Worm (Caenorhabditis elegans) whole organism, L1 larva: ENCODE measurements around the gene T11F9.7.

Experiments used
- egl-27 ChIP-seq, 2 experiments: fragments of 150-350 bp in 1 of 2; sonication (generic microtip); optimal IDR thresholded peaks; 3 replicates each; lab custom pipeline; 2017 to 2018; ENCODE audit warnings: missing biosample characterization in 2 of 2, missing genetic modification characterization in 2 of 2, missing genetic modification reagents in 2 of 2
- nhr-12 ChIP-seq: sonication (generic microtip); optimal IDR thresholded peaks from 2 replicates; lab custom pipeline; 2017; ENCODE audit warnings: missing biosample characterization, missing genetic modification characterization
- nhr-84 ChIP-seq: sonication (generic microtip); optimal IDR thresholded peaks from 2 replicates; lab custom pipeline; 2017; ENCODE audit warnings: missing biosample characterization, missing genetic modification characterization

DNA sequence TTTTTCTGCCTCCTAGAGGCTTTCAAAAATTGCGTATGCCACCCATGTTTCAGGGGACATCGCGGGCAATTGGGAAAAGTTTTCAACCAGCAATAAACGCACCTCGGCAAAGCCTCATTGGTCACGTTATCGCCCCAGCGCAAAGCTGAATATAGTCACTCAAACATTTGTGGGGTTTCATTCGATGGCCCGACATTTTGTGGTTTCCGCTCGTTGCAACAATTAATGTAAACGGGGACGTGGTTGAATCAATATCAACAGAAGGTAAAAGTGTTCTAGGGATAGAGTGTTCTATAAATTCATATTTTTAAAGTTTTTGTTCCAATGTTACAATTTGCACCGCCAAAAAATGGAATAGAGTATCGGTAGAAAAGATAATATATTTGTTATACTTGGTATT lies 12.6 kb downstream of the T11F9.7 start:
- TF ChIP-seq egl-27 (tag; optimal IDR thresholded peaks at IDR 0.05; lab: Kevin White, UChicago) (no peak), nhr-12 (tag; lab: Kevin White, UChicago) (no peak), nhr-84 (tag; lab: Kevin White, UChicago) (no peak)
